Fruit fly (Drosophila melanogaster): ENCODE data around the gene Ptp61F.

Gene Ptp61F

DNA sequence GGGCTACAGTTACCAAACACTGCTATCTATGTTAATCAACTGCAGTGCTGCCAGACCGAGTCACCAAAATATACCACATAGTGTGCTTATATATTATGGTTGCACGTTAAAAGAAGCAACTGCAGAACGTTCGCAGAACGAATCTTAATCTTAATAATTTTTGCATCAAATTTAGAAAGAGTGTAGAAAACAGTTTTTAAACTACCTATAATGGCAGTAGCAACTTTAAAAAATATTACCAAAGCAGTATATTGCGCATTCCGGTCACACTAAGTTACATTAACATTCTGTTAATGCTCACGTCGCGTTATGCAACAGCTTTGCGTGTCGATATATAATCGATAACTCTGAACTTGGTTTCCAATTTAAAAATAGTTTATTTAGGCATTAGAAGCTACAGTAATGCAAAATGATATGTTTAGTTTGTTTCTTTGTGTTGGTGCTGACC is 132.9 kb downstream of the Ptp61F start, which contains the start of gene indra (continued):
- peak; percentile 13 for TF ChIP-seq Atf-2 (GFP tag; optimal IDR thresholded peaks at IDR 0.05)
- TF ChIP-seq peb (GFP tag; IDR thresholded peaks at IDR 0.05), result no peak
- peak; percentile 93 for TF ChIP-seq dm (GFP tag; optimal IDR thresholded peaks at IDR 0.05)
- no peak for TF ChIP-seq bigmax (GFP tag; optimal IDR thresholded peaks at IDR 0.05)
- no peak for TF ChIP-seq E2f1 (GFP tag; IDR thresholded peaks at IDR 0.05)
- peak; percentile 46 for TF ChIP-seq zen (tag; optimal IDR thresholded peaks at IDR 0.05)
- peak; percentile 50; the same call in 1 of the 2 replicates for TF ChIP-seq hbn (GFP tag; IDR thresholded peaks at IDR 0.05; ENCODE audit: partially characterized antibody)
- peak; percentile 73 for TF ChIP-seq gem (tag; optimal IDR thresholded peaks at IDR 0.05)
- peak; percentile 73 for TF ChIP-seq sug (tag; optimal IDR thresholded peaks at IDR 0.05)
- peak; percentile 9 for TF ChIP-seq slou (GFP tag; optimal IDR thresholded peaks at IDR 0.05)
- peak; percentile 39 for TF ChIP-seq CG15479 (GFP tag; optimal IDR thresholded peaks at IDR 0.05)
- peak; percentile 58; the same call in 1 of the 2 replicates for TF ChIP-seq amos (GFP tag; IDR thresholded peaks at IDR 0.05; ENCODE audit: partially characterized antibody)
- peak; percentile 25; the same call in 1 of the 2 replicates for TF ChIP-seq ranshi (GFP tag; IDR thresholded peaks at IDR 0.05)
- peak; percentile 11 for TF ChIP-seq fd3F (GFP tag; optimal IDR thresholded peaks at IDR 0.05)
- peak; percentile 37 for TF ChIP-seq kay (GFP tag; optimal IDR thresholded peaks at IDR 0.05)
- TF ChIP-seq Sry-δ (GFP tag; optimal IDR thresholded peaks at IDR 0.05), result peak; percentile 68
- TF ChIP-seq CG6689 (GFP tag; IDR thresholded peaks at IDR 0.05), result peak; percentile 56; the same call in 1 of the 2 replicates
- no peak for TF ChIP-seq CG2875 (GFP tag; optimal IDR thresholded peaks at IDR 0.05)
- peak; percentile 27 for TF ChIP-seq CG13123 (GFP tag; optimal IDR thresholded peaks at IDR 0.05)
- peak; percentile 76 for TF ChIP-seq bbx (GFP tag; IDR thresholded peaks at IDR 0.05; ENCODE audit: partially characterized antibody)
- TF ChIP-seq CG42726 (GFP tag; IDR thresholded peaks at IDR 0.05; ENCODE audit: partially characterized antibody), result no peak
- peak; percentile 27; the same call in 1 of the 3 replicates for TF ChIP-seq CG7963 (GFP tag; IDR thresholded peaks at IDR 0.05; ENCODE audit: partially characterized antibody)
- TF ChIP-seq CG33557 (GFP tag; optimal IDR thresholded peaks at IDR 0.05), result peak; percentile 45
- peak; percentile 13 for TF ChIP-seq vfl (GFP tag; optimal IDR thresholded peaks at IDR 0.05)
- TF ChIP-seq Ptx1 (GFP tag; IDR thresholded peaks at IDR 0.05), result peak; percentile 54
- no peak for TF ChIP-seq CG8765 (GFP tag; IDR thresholded peaks at IDR 0.05)
- TF ChIP-seq Sin3A (optimal IDR thresholded peaks at IDR 0.05), result peak; percentile 81
- TF ChIP-seq CG32767 (GFP tag; IDR thresholded peaks at IDR 0.05), result no peak
- 0 out of 3 replicates have a peak, but pooled peaks have one; percentile 21 for TF ChIP-seq CG2889 (GFP tag; IDR thresholded peaks at IDR 0.05)
- TF ChIP-seq CG10543 (GFP tag; optimal IDR thresholded peaks at IDR 0.05), result peak; percentile 44
- TF ChIP-seq CG11695 (GFP tag; IDR thresholded peaks at IDR 0.05), result no peak
- peak; percentile 48 for TF ChIP-seq CG10654 (GFP tag; optimal IDR thresholded peaks at IDR 0.05)
- peak; percentile 46; the same call in 1 of the 3 replicates for TF ChIP-seq Dbx (GFP tag; IDR thresholded peaks at IDR 0.05)
- TF ChIP-seq Abd-B (GFP tag; optimal IDR thresholded peaks at IDR 0.05), result peak; percentile 22
- TF ChIP-seq CG12659 (GFP tag; optimal IDR thresholded peaks at IDR 0.05), result peak; percentile 81
- no peak for TF ChIP-seq CG7987 (GFP tag; optimal IDR thresholded peaks at IDR 0.05)
- peak; percentile 74 for TF ChIP-seq CG7786 (GFP tag; optimal IDR thresholded peaks at IDR 0.05)
- TF ChIP-seq CG9727 (GFP tag; optimal IDR thresholded peaks at IDR 0.05), result peak; percentile 51
- TF ChIP-seq Antp (GFP tag; optimal IDR thresholded peaks at IDR 0.05), result peak; percentile 61
- peak; percentile 50; the same call in 1 of the 3 replicates for TF ChIP-seq zfh1 (GFP tag; IDR thresholded peaks at IDR 0.05)
- peak; percentile 14 for TF ChIP-seq eyg (GFP tag; optimal IDR thresholded peaks at IDR 0.05)
- TF ChIP-seq CG1602 (GFP tag; optimal IDR thresholded peaks at IDR 0.05), result peak; percentile 58
- TF ChIP-seq CG4730 (GFP tag; IDR thresholded peaks at IDR 0.05), result no peak
- TF ChIP-seq CG8388 (GFP tag; optimal IDR thresholded peaks at IDR 0.05), result no peak
- peak; percentile 38 for TF ChIP-seq dmrt11E (tag; optimal IDR thresholded peaks at IDR 0.05)
- no peak for TF ChIP-seq crp (GFP tag; optimal IDR thresholded peaks at IDR 0.05)
- TF ChIP-seq Scr (GFP tag; IDR thresholded peaks at IDR 0.05; ENCODE audit: partially characterized antibody), result peak; percentile 68
- peak; percentile 57; the same call in 2 of the 4 replicates for TF ChIP-seq Dll (GFP tag; IDR thresholded peaks at IDR 0.05; ENCODE audit: partially characterized antibody)
- peak; percentile 67; the same call in 1 of the 2 replicates for TF ChIP-seq CG13287 (GFP tag; IDR thresholded peaks at IDR 0.05; ENCODE audit: partially characterized antibody)
- TF ChIP-seq Dip2 (GFP tag; IDR thresholded peaks at IDR 0.05), result no peak

Data from whole organism, embryonic.